Fruit fly (Drosophila melanogaster) whole organism, embryonic: Measurements from ENCODE around the gene smid.

Source experiments
- CG10462 ChIP-seq: fragments of 200-800 bp; sonication (Bioruptor generic); optimal IDR thresholded peaks from 2 replicates; lab custom pipeline; 2016; ENCODE audit warnings: missing biosample characterization, missing genetic modification characterization
- CG10543 ChIP-seq: fragments of 200-800 bp; sonication (Bioruptor generic); optimal IDR thresholded peaks from 3 replicates; lab custom pipeline; 2017; ENCODE audit warnings: missing biosample characterization, mild to moderate bottlenecking, missing genetic modification characterization, moderate library complexity
- CG13894 ChIP-seq: fragments of 200-800 bp; sonication (Bioruptor generic); optimal IDR thresholded peaks from 3 replicates; lab custom pipeline; 2018; ENCODE audit warnings: missing biosample characterization, mild to moderate bottlenecking, missing genetic modification characterization, moderate library complexity
- CG2199 ChIP-seq: fragments of 200-800 bp; sonication (Bioruptor generic); IDR thresholded peaks from 3 replicates; pipeline ENCODE4 v1.3.6; 2022; ENCODE audit warnings: missing biosample characterization, missing genetic modification characterization
- CG32772 ChIP-seq: fragments of 200-800 bp; sonication (Bioruptor generic); IDR thresholded peaks from 2 replicates; pipeline ENCODE4 v1.3.6; 2022; ENCODE audit warnings: missing biosample characterization, missing genetic modification characterization
- CG8388 ChIP-seq: fragments of 200-800 bp; sonication (Bioruptor generic); optimal IDR thresholded peaks from 2 replicates; lab custom pipeline; 2019; ENCODE audit warnings: missing biosample characterization, mild to moderate bottlenecking, missing genetic modification characterization, moderate library complexity
- Nf-YB ChIP-seq: fragments of 200-800 bp; sonication (Bioruptor generic); optimal IDR thresholded peaks from 3 replicates; lab custom pipeline; 2019; ENCODE audit warnings: missing biosample characterization, mild to moderate bottlenecking, missing genetic modification characterization, moderate library complexity
- TFAM ChIP-seq: fragments of 200-800 bp; sonication (Bioruptor generic); optimal IDR thresholded peaks from 2 replicates; lab custom pipeline; 2017; ENCODE audit warnings: missing biosample characterization, missing genetic modification characterization, inconsistent platforms
- corto ChIP-seq: fragments of 200-800 bp; sonication (Bioruptor generic); optimal IDR thresholded peaks from 2 replicates; lab custom pipeline; 2016; ENCODE audit warnings: missing biosample characterization, mild to moderate bottlenecking, missing genetic modification characterization, moderate library complexity
- ftz-f1 ChIP-seq: fragments of 200-800 bp; sonication (Bioruptor generic); optimal IDR thresholded peaks from 2 replicates; lab custom pipeline; 2016; ENCODE audit warnings: missing biosample characterization, missing genetic modification characterization
- insv ChIP-seq, 2 experiments: fragments of 200-800 bp; sonication (Bioruptor generic); optimal IDR thresholded peaks; 3 replicates each; lab custom pipeline; 2016 to 2018; ENCODE audit warnings: missing biosample characterization in 2 of 2, missing genetic modification characterization in 2 of 2
- sob ChIP-seq: fragments of 200-800 bp; sonication (Bioruptor generic); IDR thresholded peaks from 2 replicates; pipeline ENCODE4 v1.3.6; 2022; ENCODE audit warnings: missing biosample characterization, missing genetic modification characterization
- zfh2 ChIP-seq: fragments of 200-800 bp; sonication (Bioruptor generic); optimal IDR thresholded peaks from 2 replicates; lab custom pipeline; 2016; ENCODE audit warnings: missing biosample characterization, missing genetic modification characterization

DNA sequence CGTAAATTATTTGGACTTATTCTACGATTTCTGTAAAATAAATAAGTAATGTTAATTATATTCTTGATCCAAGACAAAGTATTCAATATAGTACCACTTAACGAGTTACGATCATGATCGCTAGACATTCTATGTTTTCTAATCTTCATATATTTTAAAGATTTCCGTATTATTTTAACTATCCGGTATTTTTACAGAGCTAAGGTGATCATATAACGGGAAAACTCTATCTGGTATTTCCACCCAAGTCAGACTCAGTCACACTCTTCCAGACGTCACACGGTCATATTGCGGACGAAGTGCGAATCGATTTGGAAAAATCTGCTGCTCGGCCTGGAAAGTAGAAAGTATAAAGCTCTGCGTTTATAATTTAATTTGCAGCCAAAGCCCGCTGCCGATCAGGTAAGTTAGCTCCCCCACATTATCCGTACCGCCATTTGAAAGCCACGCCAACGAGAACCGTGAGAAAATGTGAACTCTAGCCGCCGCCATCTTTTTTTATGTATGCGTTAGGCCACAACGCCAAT lies 42.1 kb upstream of the smid start, which contains the start of the genes lark and eco:
- TF ChIP-seq Nf-YB (GFP tag; lab: Kevin White, UChicago) = no peak
- no peak for TF ChIP-seq zfh2
- TF ChIP-seq CG8388 (GFP tag; lab: Kevin White, UChicago) = no peak
- no peak for TF ChIP-seq corto (GFP tag; lab: Kevin White, UChicago)
- no peak for TF ChIP-seq CG13894 (tag; lab: Kevin White, UChicago)
- TF ChIP-seq CG10462 (GFP tag; lab: Kevin White, UChicago) = no peak
- no peak for TF ChIP-seq ftz-f1 (GFP tag; lab: Kevin White, UChicago)
- TF ChIP-seq CG32772 (GFP tag; lab: Robert Waterston, UW) = no peak
- no peak for TF ChIP-seq CG2199 (GFP tag; lab: Robert Waterston, UW)
- TF ChIP-seq TFAM (GFP tag; lab: Kevin White, UChicago) = no peak
- TF ChIP-seq CG10543 (GFP tag; lab: Kevin White, UChicago) = no peak
- no peak for TF ChIP-seq sob (GFP tag; lab: Robert Waterston, UW)
- no peak for TF ChIP-seq insv (GFP tag; optimal IDR thresholded peaks at IDR 0.05; lab: Kevin White, UChicago)
